Fruit fly (Drosophila melanogaster): ENCODE measurements around the gene Arl2.

Gene Arl2

dm6 chr3R:8355579-8355978, 14.7 kb downstream of the Arl2 start (continued):
- TF ChIP-seq tup (GFP tag; optimal IDR thresholded peaks at IDR 0.05) (peak; percentile 87), CG2875 (GFP tag; optimal IDR thresholded peaks at IDR 0.05) (peak; percentile 87), zfh1 (GFP tag; IDR thresholded peaks at IDR 0.05) (peak; percentile 93), CG8765 (GFP tag; IDR thresholded peaks at IDR 0.05) (peak; percentile 41; the same call in 1 of the 2 replicates), ATbp (GFP tag; optimal IDR thresholded peaks at IDR 0.05) (peak; percentile 94), toy (GFP tag; IDR thresholded peaks at IDR 0.05) (peak; percentile 79), CG32767 (GFP tag; IDR thresholded peaks at IDR 0.05) (peak; percentile 91), gro (GFP tag; optimal IDR thresholded peaks at IDR 0.05) (peak; percentile 97), pzg (GFP tag; optimal IDR thresholded peaks at IDR 0.05) (peak; percentile 27), scrt (GFP tag; optimal IDR thresholded peaks at IDR 0.05) (peak; percentile 94), TFAM (GFP tag; optimal IDR thresholded peaks at IDR 0.05) (peak; percentile 71), CG1602 (GFP tag; optimal IDR thresholded peaks at IDR 0.05) (peak; percentile 88), CG15479 (GFP tag; optimal IDR thresholded peaks at IDR 0.05) (no peak), B-H1 (GFP tag; IDR thresholded peaks at IDR 0.05) (peak; percentile 92), grn (GFP tag; optimal IDR thresholded peaks at IDR 0.05) (peak; percentile 48), Bdp1 (GFP tag; optimal IDR thresholded peaks at IDR 0.05) (peak; percentile 90), dan (GFP tag; IDR thresholded peaks at IDR 0.05) (peak; percentile 37; the same call in 1 of the 2 replicates), hkb (optimal IDR thresholded peaks at IDR 0.05) (no peak), hkb (GFP tag; IDR thresholded peaks at IDR 0.05) (peak; percentile 96), Ssrp (tag; optimal IDR thresholded peaks at IDR 0.05) (peak; percentile 84), CG3995 (GFP tag; optimal IDR thresholded peaks at IDR 0.05) (peak; percentile 56), Atf6 (GFP tag; IDR thresholded peaks at IDR 0.05) (peak; percentile 97), Pdp1 (GFP tag; optimal IDR thresholded peaks at IDR 0.05) (peak; percentile 96), Rx (GFP tag; IDR thresholded peaks at IDR 0.05) (peak; percentile 87), Hr51 (GFP tag; optimal IDR thresholded peaks at IDR 0.05) (peak; percentile 94 to 97), CG18764 (GFP tag; optimal IDR thresholded peaks at IDR 0.05) (peak; percentile 92), klu (GFP tag; IDR thresholded peaks at IDR 0.05) (peak; percentile 92), zfh2 (GFP tag; optimal IDR thresholded peaks at IDR 0.05) (peak; percentile 95), slp2 (GFP tag; optimal IDR thresholded peaks at IDR 0.05) (peak; percentile 96), Ravus (GFP tag; IDR thresholded peaks at IDR 0.05) (peak; percentile 91), Lhr (GFP tag; optimal IDR thresholded peaks at IDR 0.05) (peak; percentile 9), hbn (GFP tag; IDR thresholded peaks at IDR 0.05; ENCODE audit: partially characterized antibody) (no peak), HHEX (GFP tag; optimal IDR thresholded peaks at IDR 0.05) (peak; percentile 94), CG15073 (GFP tag; optimal IDR thresholded peaks at IDR 0.05) (peak; percentile 53), CG9817 (tag; optimal IDR thresholded peaks at IDR 0.05) (peak; percentile 96), pita (GFP tag; optimal IDR thresholded peaks at IDR 0.05) (no peak), Nf-YC (tag; optimal IDR thresholded peaks at IDR 0.05) (peak; percentile 51), bab2 (GFP tag; optimal IDR thresholded peaks at IDR 0.05) (peak; percentile 96), CG7786 (GFP tag; optimal IDR thresholded peaks at IDR 0.05) (peak; percentile 96), CG11085 (GFP tag; IDR thresholded peaks at IDR 0.05) (peak; percentile 93), CG10979 (tag; optimal IDR thresholded peaks at IDR 0.05) (peak; percentile 87), CG10274 (GFP tag; optimal IDR thresholded peaks at IDR 0.05) (peak; percentile 77), CG12769 (tag; optimal IDR thresholded peaks at IDR 0.05) (peak; percentile 99), ftz-f1 (GFP tag; optimal IDR thresholded peaks at IDR 0.05) (peak; percentile 94), Optix (GFP tag; IDR thresholded peaks at IDR 0.05) (peak; percentile 55; the same call in 1 of the 3 replicates), CG10959 (GFP tag; IDR thresholded peaks at IDR 0.05) (peak; percentile 63; the same call in 1 of the 2 replicates), CG11696 (GFP tag; IDR thresholded peaks at IDR 0.05) (peak; percentile 84), fu2 (GFP tag; optimal IDR thresholded peaks at IDR 0.05) (peak; percentile 97), CG7556 (GFP tag; optimal IDR thresholded peaks at IDR 0.05) (peak; percentile 94), org-1 (GFP tag; optimal IDR thresholded peaks at IDR 0.05) (peak; percentile 93), wdn (GFP tag; IDR thresholded peaks at IDR 0.05) (peak; percentile 97)

Measured in whole organism, embryonic.